Fruit fly (Drosophila melanogaster) whole organism, embryonic: ENCODE results near the gene CG17660.

Experiments used
- CG11695 ChIP-seq: fragments of 200-800 bp; sonication (Bioruptor generic); IDR thresholded peaks from 3 replicates; pipeline ENCODE4 v1.3.6; 2022; ENCODE audit warnings: missing biosample characterization, missing genetic modification characterization
- CG12219 ChIP-seq: fragments of 200-800 bp; sonication (Bioruptor generic); optimal IDR thresholded peaks from 3 replicates; lab custom pipeline; 2018; ENCODE audit warnings: missing biosample characterization, mild to moderate bottlenecking, missing genetic modification characterization
- CG13296 ChIP-seq: fragments of 200-800 bp; sonication (Bioruptor generic); optimal IDR thresholded peaks from 3 replicates; lab custom pipeline; 2018; ENCODE audit warnings: missing biosample characterization, mild to moderate bottlenecking, missing genetic modification characterization
- CG14860 ChIP-seq: fragments of 200-800 bp; sonication (Bioruptor generic); IDR thresholded peaks from 3 replicates; pipeline ENCODE4 v1.3.6; 2022; ENCODE audit warnings: missing biosample characterization, missing genetic modification characterization; ENCODE audit not compliant: partially characterized antibody
- CG15011 ChIP-seq: fragments of 200-800 bp; sonication (Bioruptor generic); optimal IDR thresholded peaks from 3 replicates; lab custom pipeline; 2018; ENCODE audit warnings: missing biosample characterization, mild to moderate bottlenecking, missing genetic modification characterization
- CG17912 ChIP-seq: fragments of 200-800 bp; sonication (Bioruptor generic); optimal IDR thresholded peaks from 2 replicates; lab custom pipeline; 2018; ENCODE audit warnings: missing biosample characterization, mild to moderate bottlenecking, missing genetic modification characterization
- CG2199 ChIP-seq: fragments of 200-800 bp; sonication (Bioruptor generic); IDR thresholded peaks from 3 replicates; pipeline ENCODE4 v1.3.6; 2022; ENCODE audit warnings: missing biosample characterization, missing genetic modification characterization
- CG2202 ChIP-seq: fragments of 200-800 bp; sonication (Bioruptor generic); optimal IDR thresholded peaks from 2 replicates; lab custom pipeline; 2018; ENCODE audit warnings: missing biosample characterization, mild to moderate bottlenecking, missing genetic modification characterization
- CG34422 ChIP-seq: fragments of 200-800 bp; sonication (Bioruptor generic); IDR thresholded peaks from 3 replicates; pipeline ENCODE4 v1.3.6; 2022; ENCODE audit warnings: missing biosample characterization, missing genetic modification characterization
- CG3847 ChIP-seq: fragments of 200-800 bp; sonication (Bioruptor generic); IDR thresholded peaks from 2 replicates; pipeline ENCODE4 v1.3.6; 2022; ENCODE audit warnings: missing biosample characterization, missing genetic modification characterization
- CG5245 ChIP-seq: fragments of 200-800 bp; sonication (Bioruptor generic); optimal IDR thresholded peaks from 3 replicates; lab custom pipeline; 2016; ENCODE audit warnings: missing biosample characterization, missing genetic modification characterization
- CG7745 ChIP-seq: fragments of 200-800 bp; sonication (Bioruptor generic); optimal IDR thresholded peaks from 2 replicates; lab custom pipeline; 2018; ENCODE audit warnings: missing biosample characterization, mild to moderate bottlenecking, missing genetic modification characterization, moderate library complexity
- CG8359 ChIP-seq: fragments of 200-800 bp; sonication (Bioruptor generic); optimal IDR thresholded peaks from 2 replicates; lab custom pipeline; 2017; ENCODE audit warnings: missing biosample characterization, mild to moderate bottlenecking, missing genetic modification characterization, borderline replicate concordance
- CG9609 ChIP-seq: fragments of 200-800 bp; sonication (Bioruptor generic); optimal IDR thresholded peaks from 3 replicates; lab custom pipeline; 2016; ENCODE audit warnings: missing biosample characterization, missing genetic modification characterization
- Deaf1 ChIP-seq: fragments of 200-800 bp; optimal IDR thresholded peaks from 3 replicates; lab custom pipeline; 2019; ENCODE audit warnings: missing biosample characterization, mild to moderate bottlenecking, missing genetic modification characterization, moderate library complexity
- Ets97D ChIP-seq: fragments of 200-800 bp; sonication (Bioruptor generic); optimal IDR thresholded peaks from 3 replicates; lab custom pipeline; 2016; ENCODE audit warnings: missing biosample characterization, missing genetic modification characterization
- Hand ChIP-seq: fragments of 200-800 bp; sonication (Bioruptor generic); optimal IDR thresholded peaks from 2 replicates; lab custom pipeline; 2017; ENCODE audit warnings: mild to moderate bottlenecking, missing biosample characterization, missing genetic modification reagents, missing genetic modification characterization
- Hey ChIP-seq: fragments of 200-800 bp; sonication (Bioruptor generic); optimal IDR thresholded peaks from 3 replicates; lab custom pipeline; 2018; ENCODE audit warnings: missing biosample characterization, mild to moderate bottlenecking, missing genetic modification characterization
- Hmr ChIP-seq: fragments of 200-800 bp; sonication (Bioruptor generic); optimal IDR thresholded peaks from 3 replicates; lab custom pipeline; 2017; ENCODE audit warnings: mild to moderate bottlenecking, missing biosample characterization, missing genetic modification reagents, missing genetic modification characterization
- Myb ChIP-seq: fragments of 200-800 bp; sonication (Bioruptor generic); optimal IDR thresholded peaks from 2 replicates; lab custom pipeline; 2016; ENCODE audit warnings: missing biosample characterization, missing genetic modification characterization
- PHDP ChIP-seq: fragments of 200-800 bp; sonication (Bioruptor generic); optimal IDR thresholded peaks from 3 replicates; lab custom pipeline; 2018; ENCODE audit warnings: missing biosample characterization, mild to moderate bottlenecking, missing genetic modification characterization, moderate library complexity
- Poxn ChIP-seq: fragments of 200-800 bp; sonication (Bioruptor generic); IDR thresholded peaks from 2 replicates; pipeline ENCODE4 v1.3.6; 2022; ENCODE audit warnings: missing biosample characterization, missing genetic modification characterization
- Usf ChIP-seq: fragments of 200-800 bp; sonication (Bioruptor generic); optimal IDR thresholded peaks from 2 replicates; lab custom pipeline; 2017; ENCODE audit warnings: missing genotype, missing biosample characterization, missing genetic modification characterization
- Xrp1 ChIP-seq: fragments of 200-800 bp; sonication (Bioruptor generic); IDR thresholded peaks from 2 replicates; pipeline ENCODE4 v1.3.6; 2022; ENCODE audit warnings: missing biosample characterization, missing genetic modification characterization
- abd-A ChIP-seq: fragments of 200-800 bp; sonication (Bioruptor generic); optimal IDR thresholded peaks from 3 replicates; lab custom pipeline; 2019; ENCODE audit warnings: missing biosample characterization, mild to moderate bottlenecking, missing genetic modification characterization, moderate library complexity
- aop ChIP-seq: fragments of 200-800 bp; sonication (Bioruptor generic); IDR thresholded peaks from 2 replicates; pipeline ENCODE4 v1.3.6; 2022; ENCODE audit warnings: missing biosample characterization, missing genetic modification characterization
- ase ChIP-seq: fragments of 200-800 bp; sonication (Bioruptor generic); IDR thresholded peaks from 3 replicates; pipeline ENCODE4 v1.3.6; 2022; ENCODE audit warnings: missing biosample characterization, missing genetic modification characterization
- bsh ChIP-seq, 2 experiments: fragments of 200-800 bp; sonication (Bioruptor generic); optimal IDR thresholded peaks; 2 replicates each; lab custom pipeline; 2017 to 2018; ENCODE audit warnings: mild to moderate bottlenecking in 2 of 2, missing biosample characterization in 2 of 2, missing genetic modification characterization in 2 of 2, moderate library complexity in 1 of 2
- corto ChIP-seq: fragments of 200-800 bp; sonication (Bioruptor generic); optimal IDR thresholded peaks from 2 replicates; lab custom pipeline; 2016; ENCODE audit warnings: missing biosample characterization, mild to moderate bottlenecking, missing genetic modification characterization, moderate library complexity
- cwo ChIP-seq: fragments of 200-800 bp; sonication (Bioruptor generic); optimal IDR thresholded peaks from 3 replicates; lab custom pipeline; 2017; ENCODE audit warnings: missing biosample characterization, missing genetic modification characterization, mild to moderate bottlenecking, moderate library complexity, missing genetic modification reagents
- dimm ChIP-seq: fragments of 200-800 bp; sonication (Bioruptor generic); IDR thresholded peaks from 2 replicates; pipeline ENCODE4 v1.3.6; 2022; ENCODE audit warnings: missing biosample characterization, missing genetic modification characterization
- dpn ChIP-seq, 2 experiments: fragments of 200-800 bp; sonication (Bioruptor generic); optimal IDR thresholded peaks; 3 replicates each; lab custom pipeline; 2016; ENCODE audit warnings: missing biosample characterization in 2 of 2, missing genetic modification characterization in 2 of 2
- fd102C ChIP-seq: fragments of 200-800 bp; sonication (Bioruptor generic); optimal IDR thresholded peaks from 2 replicates; lab custom pipeline; 2018; ENCODE audit warnings: missing biosample characterization, mild to moderate bottlenecking, missing genetic modification characterization, moderate library complexity
- fu2 ChIP-seq: fragments of 200-800 bp; sonication (Bioruptor generic); optimal IDR thresholded peaks from 2 replicates; lab custom pipeline; 2016; ENCODE audit warnings: missing biosample characterization, missing genetic modification characterization
- gfzf ChIP-seq: fragments of 200-800 bp; sonication (Bioruptor generic); optimal IDR thresholded peaks from 2 replicates; lab custom pipeline; 2016; ENCODE audit warnings: missing biosample characterization, mild to moderate bottlenecking, missing genetic modification characterization, moderate library complexity
- grn ChIP-seq: fragments of 200-800 bp; sonication (Bioruptor generic); optimal IDR thresholded peaks from 3 replicates; lab custom pipeline; 2017; ENCODE audit warnings: missing biosample characterization, missing genetic modification characterization
- inv ChIP-seq: fragments of 200-800 bp; sonication (Bioruptor generic); IDR thresholded peaks from 2 replicates; pipeline ENCODE4 v1.3.6; 2022; ENCODE audit warnings: missing biosample characterization, missing genetic modification characterization; ENCODE audit not compliant: partially characterized antibody
- lab ChIP-seq: fragments of 200-800 bp; sonication (Bioruptor generic); optimal IDR thresholded peaks from 3 replicates; lab custom pipeline; 2017; ENCODE audit warnings: missing biosample characterization, missing genetic modification characterization, mild to moderate bottlenecking, moderate library complexity, missing genetic modification reagents
- p53 ChIP-seq: fragments of 200-800 bp; sonication (Bioruptor generic); optimal IDR thresholded peaks from 2 replicates; lab custom pipeline; 2016; ENCODE audit warnings: missing biosample characterization, missing genetic modification characterization
- rib ChIP-seq: fragments of 200-800 bp; sonication (Bioruptor generic); IDR thresholded peaks from 2 replicates; pipeline ENCODE4 v1.3.6; 2022; ENCODE audit warnings: missing biosample characterization, missing genetic modification characterization
- sc ChIP-seq, 3 experiments: fragments of >200 bp in 2 of 3; fragments of 200-800 bp in 1 of 3; sonication (Bioruptor generic) in 1 of 3; optimal IDR thresholded peaks; 2 replicates in 2 of 3; 3 replicates in 1 of 3; lab custom pipeline; 2017; ENCODE audit warnings: mild to moderate bottlenecking in 1 of 3, missing biosample characterization in 1 of 3, missing genetic modification characterization in 1 of 3, missing genetic modification reagents in 1 of 3
- sim ChIP-seq: fragments of 200-800 bp; sonication (Bioruptor generic); IDR thresholded peaks from 2 replicates; pipeline ENCODE4 v1.3.6; 2022; ENCODE audit warnings: missing biosample characterization, missing genetic modification characterization
- sima ChIP-seq: fragments of 200-800 bp; sonication (Bioruptor generic); optimal IDR thresholded peaks from 2 replicates; lab custom pipeline; 2016; ENCODE audit warnings: missing biosample characterization, missing genetic modification characterization
- stwl ChIP-seq: fragments of 200-800 bp; sonication (Bioruptor generic); optimal IDR thresholded peaks from 3 replicates; lab custom pipeline; 2018; ENCODE audit warnings: missing biosample characterization, mild to moderate bottlenecking, missing genetic modification characterization, moderate library complexity
- tna ChIP-seq: fragments of 200-800 bp; sonication (Bioruptor generic); IDR thresholded peaks from 2 replicates; pipeline ENCODE4 v1.3.6; 2022; ENCODE audit warnings: missing biosample characterization, missing genetic modification characterization; ENCODE audit not compliant: partially characterized antibody
- wek ChIP-seq: fragments of 200-800 bp; sonication (Bioruptor generic); optimal IDR thresholded peaks from 3 replicates; lab custom pipeline; 2018; ENCODE audit warnings: missing biosample characterization, mild to moderate bottlenecking, missing genetic modification characterization, moderate library complexity
- z ChIP-seq: fragments of 200-800 bp; sonication (Bioruptor generic); IDR thresholded peaks from 3 replicates; pipeline ENCODE4 v1.3.6; 2022; ENCODE audit warnings: missing biosample characterization, missing genetic modification characterization

CG17660 gene

DNA sequence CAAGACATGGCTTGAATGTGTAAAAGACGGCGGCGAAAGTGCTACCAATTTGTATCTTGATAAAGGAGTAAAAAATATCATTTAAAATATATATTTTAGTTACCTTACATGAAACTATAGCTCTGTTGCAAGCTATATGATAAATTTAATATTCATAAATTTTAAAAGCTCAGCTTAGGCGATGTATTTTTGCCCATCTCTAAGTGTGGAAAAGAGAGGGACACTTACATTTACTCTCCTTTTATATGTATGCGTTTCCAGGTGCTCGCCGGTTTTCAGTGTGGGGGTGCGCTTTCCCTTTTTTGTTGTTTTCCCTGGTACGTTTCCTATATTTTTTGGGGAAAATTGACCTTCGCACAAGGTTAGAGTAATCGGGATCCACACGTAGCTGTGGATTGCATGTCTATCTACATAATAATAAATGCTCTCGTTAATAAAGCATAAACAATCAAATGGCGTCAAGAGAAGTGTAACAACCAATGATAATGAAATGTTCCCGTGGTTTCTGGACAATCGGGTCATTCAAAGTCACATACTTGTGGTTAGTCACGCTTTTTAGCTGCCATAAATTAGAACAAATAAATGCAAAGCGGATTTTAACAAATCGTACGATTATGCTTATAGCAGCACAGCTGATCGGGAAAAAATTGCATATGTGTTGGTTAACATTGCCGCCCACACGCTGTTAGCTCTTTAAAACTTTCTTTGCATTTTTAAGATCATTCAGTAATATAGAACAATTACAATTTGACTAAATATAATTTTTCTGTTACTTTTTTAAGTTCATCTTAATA, 17.8 kb upstream of the CG17660 start (continued):
- TF ChIP-seq bsh (GFP tag; optimal IDR thresholded peaks at IDR 0.05; lab: Kevin White, UChicago) = peak; percentile 98
- TF ChIP-seq CG34422 (GFP tag; lab: Robert Waterston, UW) = peak; percentile 95
- no peak for TF ChIP-seq gfzf
- peak; percentile 85 for TF ChIP-seq inv (GFP tag; lab: Robert Waterston, UW)
- 0 out of 3 replicates have a peak, but pooled peaks have one; percentile 42 for TF ChIP-seq z (GFP tag; lab: Robert Waterston, UW)
- peak; percentile 55 for TF ChIP-seq lab (GFP tag; lab: Kevin White, UChicago)
- peak; percentile 97 for TF ChIP-seq Usf
- peak; percentile 81 for TF ChIP-seq aop (GFP tag; lab: Robert Waterston, UW)
- peak; percentile 65 for TF ChIP-seq CG8359 (GFP tag; lab: Kevin White, UChicago)
- peak; percentile 94 for TF ChIP-seq Poxn (GFP tag; lab: Robert Waterston, UW)
- TF ChIP-seq Hmr (GFP tag; lab: Kevin White, UChicago) = peak; percentile 99
- no peak for TF ChIP-seq sc (optimal IDR thresholded peaks at IDR 0.05; lab: Kevin White, UChicago)
- peak; percentile 96 for TF ChIP-seq sc (GFP tag; optimal IDR thresholded peaks at IDR 0.05; lab: Kevin White, UChicago)
- TF ChIP-seq CG17912 (GFP tag; lab: Kevin White, UChicago) = peak; percentile 90
- TF ChIP-seq CG14860 (GFP tag; lab: Robert Waterston, UW) = peak; percentile 91
- TF ChIP-seq abd-A = peak; percentile 94
- peak; percentile 88 for TF ChIP-seq Hey (tag; lab: Kevin White, UChicago)
- TF ChIP-seq grn (GFP tag; lab: Kevin White, UChicago) = peak; percentile 61
- peak; percentile 88 for TF ChIP-seq Deaf1 (tag; lab: Kevin White, UChicago)
- TF ChIP-seq rib = peak; percentile 97
- peak; percentile 99 for TF ChIP-seq CG3847 (GFP tag; lab: Robert Waterston, UW)
- peak; percentile 78 for TF ChIP-seq dimm (GFP tag; lab: Robert Waterston, UW)
- TF ChIP-seq CG2202 (tag; lab: Kevin White, UChicago) = peak; percentile 95
- TF ChIP-seq CG7745 (tag; lab: Kevin White, UChicago) = peak; percentile 67
- peak; percentile 97 for TF ChIP-seq Xrp1 (GFP tag; lab: Robert Waterston, UW)
- peak; percentile 67 for TF ChIP-seq Ets97D
- TF ChIP-seq sima = peak; percentile 43
- TF ChIP-seq stwl (tag; lab: Kevin White, UChicago) = peak; percentile 33
- TF ChIP-seq CG2199 (GFP tag; lab: Robert Waterston, UW) = peak; percentile 69; the same call in 2 of the 3 replicates
- peak; percentile 76 for TF ChIP-seq fu2 (GFP tag; lab: Kevin White, UChicago)
- peak; percentile 91 for TF ChIP-seq CG5245 (GFP tag; lab: Kevin White, UChicago)
- TF ChIP-seq p53 (GFP tag; lab: Kevin White, UChicago) = peak; percentile 34
- TF ChIP-seq CG11695 (GFP tag; lab: Robert Waterston, UW) = peak; percentile 97
- TF ChIP-seq CG13296 (GFP tag; lab: Kevin White, UChicago) = peak; percentile 98
- peak; percentile 88; the same call in 1 of the 2 replicates for TF ChIP-seq sim (GFP tag; lab: Robert Waterston, UW)
- peak; percentile 79 to 98 for TF ChIP-seq dpn (GFP tag; optimal IDR thresholded peaks at IDR 0.05; lab: Kevin White, UChicago)
- peak; percentile 97 for TF ChIP-seq corto
- peak; percentile 99 for TF ChIP-seq Hand (GFP tag; lab: Kevin White, UChicago)
- peak; percentile 95 for TF ChIP-seq CG12219
- peak; percentile 99 for TF ChIP-seq PHDP (tag; lab: Kevin White, UChicago)
- peak; percentile 80 for TF ChIP-seq tna (GFP tag; lab: Robert Waterston, UW)
- TF ChIP-seq fd102C (GFP tag; lab: Kevin White, UChicago) = peak; percentile 67
- TF ChIP-seq Myb (GFP tag; lab: Kevin White, UChicago) = peak; percentile 54
- TF ChIP-seq ase = peak; percentile 92
- peak; percentile 94 for TF ChIP-seq CG15011 (GFP tag; lab: Kevin White, UChicago)
- TF ChIP-seq CG9609 = peak; percentile 73
- TF ChIP-seq wek (GFP tag; lab: Kevin White, UChicago) = peak; percentile 87
- TF ChIP-seq cwo (GFP tag; lab: Kevin White, UChicago) = peak; percentile 95
